Worm (Caenorhabditis elegans) whole organism, L3 larva: ENCODE data around the gene wht-7.

Experiments used
- aly-2 ChIP-seq: fragments of 150-350 bp; optimal IDR thresholded peaks from 2 replicates; lab custom pipeline; 2014; ENCODE audit warnings: missing biosample characterization, missing genetic modification characterization
- ama-1 ChIP-seq: fragments of 150-350 bp; optimal IDR thresholded peaks from 2 replicates; lab custom pipeline; 2018
- ceh-16 ChIP-seq: sonication (generic microtip); optimal IDR thresholded peaks from 2 replicates; lab custom pipeline; 2017; ENCODE audit warnings: missing biosample characterization, missing genetic modification characterization
- ceh-82 ChIP-seq: fragments of 150-350 bp; optimal IDR thresholded peaks from 2 replicates; lab custom pipeline; 2014; ENCODE audit warnings: missing biosample characterization, missing genetic modification characterization
- egl-27 ChIP-seq: sonication (generic microtip); optimal IDR thresholded peaks from 4 replicates; lab custom pipeline; 2017; ENCODE audit warnings: missing biosample characterization, missing genetic modification reagents, missing genetic modification characterization
- elt-1 ChIP-seq: fragments of 150-350 bp; optimal IDR thresholded peaks from 2 replicates; lab custom pipeline; 2014; ENCODE audit warnings: missing biosample characterization, missing genetic modification characterization
- fos-1 ChIP-seq: fragments of 150-350 bp; optimal IDR thresholded peaks from 2 replicates; lab custom pipeline; 2014; ENCODE audit warnings: missing biosample characterization, missing genetic modification characterization
- lin-15B ChIP-seq: fragments of 150-350 bp; optimal IDR thresholded peaks from 2 replicates; lab custom pipeline; 2014; ENCODE audit warnings: missing biosample characterization, missing genetic modification characterization
- lin-39 ChIP-seq: fragments of 150-350 bp; optimal IDR thresholded peaks from 2 replicates; lab custom pipeline; 2018; ENCODE audit warnings: missing biosample characterization, missing genetic modification reagents, missing genetic modification characterization
- nhr-28 ChIP-seq: fragments of 150-350 bp; optimal IDR thresholded peaks from 2 replicates; lab custom pipeline; 2014; ENCODE audit warnings: missing biosample characterization, missing genetic modification characterization
- nhr-76 ChIP-seq: fragments of 150-350 bp; sonication (generic microtip); optimal IDR thresholded peaks from 5 replicates; lab custom pipeline; 2014; ENCODE audit warnings: missing biosample characterization, missing genetic modification characterization
- unc-62 ChIP-seq: fragments of 150-350 bp; sonication (generic microtip); optimal IDR thresholded peaks from 4 replicates; lab custom pipeline; 2014; ENCODE audit warnings: missing biosample characterization, missing genetic modification reagents, missing genetic modification characterization
- zag-1 ChIP-seq: fragments of 150-350 bp; optimal IDR thresholded peaks from 2 replicates; lab custom pipeline; 2014; ENCODE audit warnings: missing biosample characterization, missing genetic modification characterization

- TF ChIP-seq egl-27 (tag; lab: Kevin White, UChicago) = no peak
- no peak for TF ChIP-seq ceh-82 (tag; lab: Kevin White, UChicago)
- TF ChIP-seq fos-1 (tag; lab: Kevin White, UChicago) = no peak
- no peak for TF ChIP-seq ceh-16 (tag; lab: Kevin White, UChicago)
- no peak for TF ChIP-seq ama-1 (lab: Kevin White, UChicago)
- no peak for TF ChIP-seq lin-39 (tag; lab: Kevin White, UChicago)
- TF ChIP-seq nhr-76 (tag; lab: Kevin White, UChicago) = no peak
- no peak for TF ChIP-seq zag-1 (tag; lab: Kevin White, UChicago)
- no peak for TF ChIP-seq unc-62
- no peak for TF ChIP-seq lin-15B (tag; lab: Kevin White, UChicago)
- no peak for TF ChIP-seq nhr-28
- TF ChIP-seq aly-2 (tag; lab: Kevin White, UChicago) = no peak
- no peak for TF ChIP-seq elt-1 (tag; lab: Kevin White, UChicago)
Observed at ce11 chrIII:6116981-6117380, 32.4 kb downstream of the wht-7 start.
